Worm (Caenorhabditis elegans): Measurements from ENCODE around the gene T05A7.7.

ce11 chrII:4681391-4681790 is at the start of gene T05A7.7:
- TF ChIP-seq him-1 (tag; optimal IDR thresholded peaks at IDR 0.05) (no peak), W03F9.2 (tag; optimal IDR thresholded peaks at IDR 0.05) (no peak)

Measured in whole organism, L4/young adult.